Worm (Caenorhabditis elegans): ENCODE results near the gene ZK418.6.

Gene ZK418.6

DNA sequence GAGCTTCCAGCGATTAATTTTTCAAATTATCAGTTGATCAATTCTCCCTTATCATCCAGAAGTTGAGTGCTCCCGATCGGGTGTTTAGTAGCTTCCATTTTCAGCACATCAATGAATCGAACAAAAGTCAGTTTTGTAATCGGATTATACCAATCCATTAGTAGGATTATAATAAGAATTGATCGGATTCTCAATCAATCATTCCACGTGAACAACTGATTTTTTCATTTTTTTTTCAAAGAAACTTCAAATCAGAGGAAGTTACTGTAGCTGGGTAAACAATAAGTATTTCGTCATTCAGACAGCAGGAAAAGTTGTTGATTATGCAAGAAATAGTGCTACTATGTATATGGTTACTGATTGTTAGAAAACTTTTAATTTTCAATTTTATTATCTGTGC, 28.2 kb upstream of the ZK418.6 start:
- TF ChIP-seq tag-97 (GFP tag; IDR thresholded peaks at IDR 0.05) (no peak), lin-1 (GFP tag; IDR thresholded peaks at IDR 0.05) (0 out of 2 replicates have a peak, but pooled peaks have one; percentile 21), aly-2 (tag; optimal IDR thresholded peaks at IDR 0.05) (no peak), nhr-25 (tag; optimal IDR thresholded peaks at IDR 0.05; ENCODE audit: borderline replicate concordance, insufficient read depth) (no peak), snpc-4 (tag; optimal IDR thresholded peaks at IDR 0.05) (no peak), F49E8.2 (tag; optimal IDR thresholded peaks at IDR 0.05; ENCODE audit: borderline replicate concordance) (no peak), hlh-11 (tag; optimal IDR thresholded peaks at IDR 0.05) (peak; percentile 57), dmd-6 (GFP tag; IDR thresholded peaks at IDR 0.05) (peak; percentile 14; the same call in 1 of the 2 replicates), daf-16 (GFP tag; optimal IDR thresholded peaks at IDR 0.05) (no peak), daf-16 (tag; optimal IDR thresholded peaks at IDR 0.05) (peak; percentile 85), nhr-28 (tag; optimal IDR thresholded peaks at IDR 0.05) (peak; percentile 14), pqm-1 (tag; optimal IDR thresholded peaks at IDR 0.05) (peak; percentile 62)

ce11 chrIII:7103940-7104440, 25.4 kb upstream of the ZK418.6 start, which contains the start of gene cpg-2:
TSS of gene cpg-2 (minus strand) at chrIII:7103990.
- TF ChIP-seq nhr-28 (tag; optimal IDR thresholded peaks at IDR 0.05) (no peak), snpc-4 (tag; optimal IDR thresholded peaks at IDR 0.05) (no peak), unc-130 (GFP tag; optimal IDR thresholded peaks at IDR 0.05) (peak; percentile 96), snpc-1.2 (GFP tag; IDR thresholded peaks at IDR 0.05) (peak; percentile 39; the same call in 1 of the 2 replicates), F49E8.2 (tag; optimal IDR thresholded peaks at IDR 0.05; ENCODE audit: borderline replicate concordance) (peak; percentile 82), ceh-82 (tag; optimal IDR thresholded peaks at IDR 0.05) (no peak), lin-38 (GFP tag; IDR thresholded peaks at IDR 0.05) (peak; percentile 90), tag-97 (GFP tag; IDR thresholded peaks at IDR 0.05) (no peak), Y48G9A.11 (GFP tag; IDR thresholded peaks at IDR 0.05) (peak; percentile 86)

DNA sequence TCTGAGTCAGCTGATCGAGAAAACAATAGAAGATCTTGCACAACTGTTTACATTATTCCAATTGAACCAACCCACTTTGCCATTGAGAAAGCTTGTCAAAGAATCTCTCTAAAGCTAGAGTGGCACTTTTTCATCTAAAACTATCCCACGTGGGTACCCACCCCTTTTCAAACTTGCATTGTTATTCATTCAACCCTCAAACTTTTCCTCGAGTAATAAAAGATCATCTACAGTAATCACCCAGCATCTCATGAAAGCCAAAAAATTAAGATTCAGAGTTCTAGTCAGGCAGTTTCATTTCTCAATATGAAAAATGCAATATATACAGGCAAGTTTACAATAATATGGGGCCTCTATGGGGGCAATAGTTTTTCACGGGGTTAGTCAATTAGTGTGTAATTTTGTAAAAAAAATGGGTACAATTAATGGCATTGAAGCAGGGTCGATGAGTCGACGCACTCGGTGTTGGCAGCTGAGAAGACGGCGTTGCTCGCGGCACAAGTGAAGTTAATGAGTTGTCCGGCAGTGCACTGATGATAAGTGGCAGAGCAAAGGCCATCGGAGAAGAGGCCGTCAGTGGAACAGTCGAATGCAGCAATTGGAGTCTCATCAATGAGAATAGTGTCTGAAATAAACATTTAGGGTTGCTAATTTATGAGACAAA, 23.3 kb upstream of the ZK418.6 start:
- TF ChIP-seq saeg-2 (GFP tag; IDR thresholded peaks at IDR 0.05) (no peak), lim-7 (GFP tag; IDR thresholded peaks at IDR 0.05) (0 out of 2 replicates have a peak, but pooled peaks have one; percentile 43), madf-5 (GFP tag; IDR thresholded peaks at IDR 0.05) (peak in 1 of 2 experiments; percentile 35; a peak in 1 of 4 replicates), lin-1 (GFP tag; IDR thresholded peaks at IDR 0.05) (0 out of 2 replicates have a peak, but pooled peaks have one; percentile 31), pqm-1 (tag; optimal IDR thresholded peaks at IDR 0.05) (no peak), Y105C5A.15 (GFP tag; IDR thresholded peaks at IDR 0.05) (0 out of 2 replicates have a peak, but pooled peaks have one; percentile 9), unc-130 (GFP tag; optimal IDR thresholded peaks at IDR 0.05) (peak; percentile 79), D1046.2 (GFP tag; IDR thresholded peaks at IDR 0.05) (0 out of 2 replicates have a peak, but pooled peaks have one; percentile 13), arid-1 (GFP tag; conservative IDR thresholded peaks at IDR 0.05) (0 out of 2 replicates have a peak, but pooled peaks have one; percentile 20), F49E8.2 (tag; optimal IDR thresholded peaks at IDR 0.05; ENCODE audit: borderline replicate concordance) (peak; percentile 25)

ce11 chrIII:7100001-7100400, 21.4 kb upstream of the ZK418.6 start, which contains the start of gene ZK418.11:
TSS of gene ZK418.11 (plus strand) at chrIII:7100289.
- TF ChIP-seq Y48G9A.11 (GFP tag; IDR thresholded peaks at IDR 0.05) (no peak), nhr-111 (GFP tag; optimal IDR thresholded peaks at IDR 0.05) (no peak), vab-7 (GFP tag; IDR thresholded peaks at IDR 0.05) (no peak), nhr-6 (tag; optimal IDR thresholded peaks at IDR 0.05) (no peak), R02D3.7 (tag; optimal IDR thresholded peaks at IDR 0.05) (no peak), ztf-7 (tag; optimal IDR thresholded peaks at IDR 0.05) (no peak), daf-16 (GFP tag; optimal IDR thresholded peaks at IDR 0.05) (no peak), daf-16 (tag; optimal IDR thresholded peaks at IDR 0.05) (no peak), Y75B8A.6 (GFP tag; IDR thresholded peaks at IDR 0.05) (no peak), dpl-1 (GFP tag; optimal IDR thresholded peaks at IDR 0.05) (no peak), F10B5.3 (tag; optimal IDR thresholded peaks at IDR 0.05) (no peak), attf-4 (tag; optimal IDR thresholded peaks at IDR 0.05) (no peak), arid-1 (GFP tag; conservative IDR thresholded peaks at IDR 0.05) (no peak)
